Worm (Caenorhabditis elegans) whole organism, L1 larva: Measurements from ENCODE around the gene ragc-1.

Experiments
- C04F5.9 ChIP-seq: sonication (generic microtip); optimal IDR thresholded peaks from 2 replicates; lab custom pipeline; 2016; ENCODE audit warnings: missing genetic modification characterization, missing compliant biosample characterization
- C16A3.4 ChIP-seq: fragments of 150-350 bp; optimal IDR thresholded peaks from 2 replicates; lab custom pipeline; 2014; ENCODE audit warnings: missing biosample characterization, missing genetic modification characterization
- C34B4.2 ChIP-seq: sonication (generic microtip); optimal IDR thresholded peaks from 2 replicates; lab custom pipeline; 2017; ENCODE audit warnings: mild to moderate bottlenecking, missing genetic modification characterization, missing compliant biosample characterization
- aly-2 ChIP-seq: fragments of 150-350 bp; optimal IDR thresholded peaks from 2 replicates; lab custom pipeline; 2014; ENCODE audit warnings: missing biosample characterization, missing genetic modification characterization
- blmp-1 ChIP-seq: fragments of 150-350 bp; optimal IDR thresholded peaks from 2 replicates; lab custom pipeline; 2014; ENCODE audit warnings: missing biosample characterization, missing genetic modification characterization
- ceh-8 ChIP-seq: fragments of 200-800 bp; sonication (Bioruptor generic); optimal IDR thresholded peaks from 2 replicates; lab custom pipeline; 2018; ENCODE audit warnings: mild to moderate bottlenecking, missing genetic modification characterization, moderate library complexity, missing compliant biosample characterization
- ceh-82 ChIP-seq, 3 experiments: fragments of 150-350 bp in 1 of 3; sonication (generic microtip) in 2 of 3; optimal IDR thresholded peaks; 2 replicates each; lab custom pipeline; 2014 to 2017; ENCODE audit warnings: missing biosample characterization in 3 of 3, missing genetic modification characterization in 3 of 3
- ces-1 ChIP-seq: fragments of 150-350 bp; optimal IDR thresholded peaks from 2 replicates; lab custom pipeline; 2014; ENCODE audit warnings: missing biosample characterization, missing genetic modification reagents, missing genetic modification characterization
- dpl-1 ChIP-seq, 3 experiments: fragments of 150-350 bp in 2 of 3; sonication (generic microtip) in 1 of 3; optimal IDR thresholded peaks; 2 replicates each; lab custom pipeline; 2014 to 2017; ENCODE audit warnings: missing biosample characterization in 3 of 3, missing genetic modification characterization in 3 of 3, missing genetic modification reagents in 3 of 3
- elt-2 ChIP-seq: sonication (generic microtip); optimal IDR thresholded peaks from 2 replicates; lab custom pipeline; 2016; ENCODE audit warnings: missing genetic modification characterization, mild to moderate bottlenecking, inconsistent platforms, missing compliant biosample characterization, missing genetic modification reagents
- ets-5 ChIP-seq: fragments of 200-800 bp; sonication (Bioruptor generic); IDR thresholded peaks from 2 replicates; pipeline ENCODE4 v1.3.6; 2022; ENCODE audit warnings: missing genetic modification characterization, missing compliant biosample characterization
- fkh-4 ChIP-seq: sonication (generic microtip); optimal IDR thresholded peaks from 2 replicates; lab custom pipeline; 2016; ENCODE audit warnings: missing compliant biosample characterization, missing genetic modification characterization, borderline replicate concordance
- grh-1 ChIP-seq: fragments of 200-800 bp; sonication (Bioruptor generic); IDR thresholded peaks from 2 replicates; pipeline ENCODE4 v1.3.6; 2022; ENCODE audit warnings: missing genetic modification reagents, missing genetic modification characterization, missing compliant biosample characterization
- irx-1 ChIP-seq: sonication (generic microtip); optimal IDR thresholded peaks from 2 replicates; lab custom pipeline; 2016; ENCODE audit warnings: missing genetic modification characterization, missing compliant biosample characterization
- lin-13 ChIP-seq: fragments of 150-350 bp; optimal IDR thresholded peaks from 2 replicates; lab custom pipeline; 2014; ENCODE audit warnings: missing biosample characterization, missing genetic modification reagents, missing genetic modification characterization
- lin-15B ChIP-seq: fragments of 150-350 bp; sonication (generic microtip); optimal IDR thresholded peaks from 3 replicates; lab custom pipeline; 2014; ENCODE audit warnings: missing biosample characterization, missing genetic modification characterization
- lin-35 ChIP-seq, 2 experiments: fragments of 150-350 bp; optimal IDR thresholded peaks; 2 replicates each; lab custom pipeline; 2014; ENCODE audit warnings: missing biosample characterization in 2 of 2, missing genetic modification characterization in 2 of 2, missing genetic modification reagents in 2 of 2
- lsy-2 ChIP-seq, 2 experiments: fragments of 150-350 bp; optimal IDR thresholded peaks; 2 replicates each; lab custom pipeline; 2014; ENCODE audit warnings: missing biosample characterization in 2 of 2, missing genetic modification characterization in 2 of 2
- mab-9 ChIP-seq: fragments of 200-800 bp; sonication (Bioruptor generic); IDR thresholded peaks from 2 replicates; pipeline ENCODE4 v1.3.6; 2022; ENCODE audit warnings: missing genetic modification reagents, missing genetic modification characterization, missing compliant biosample characterization
- mdl-1 ChIP-seq, 2 experiments: fragments of 150-350 bp; optimal IDR thresholded peaks; 2 replicates each; lab custom pipeline; 2014 to 2017; ENCODE audit warnings: missing biosample characterization in 2 of 2, missing genetic modification characterization in 2 of 2, inconsistent platforms in 1 of 2
- nhr-11 ChIP-seq: fragments of 150-350 bp; optimal IDR thresholded peaks from 2 replicates; lab custom pipeline; 2014; ENCODE audit warnings: missing biosample characterization, missing genetic modification characterization
- nhr-12 ChIP-seq: sonication (generic microtip); optimal IDR thresholded peaks from 2 replicates; lab custom pipeline; 2017; ENCODE audit warnings: missing biosample characterization, missing genetic modification characterization
- nhr-19 ChIP-seq: fragments of 200-800 bp; sonication (Bioruptor generic); conservative IDR thresholded peaks from 2 replicates; pipeline ENCODE4 v1.3.6; 2022; ENCODE audit warnings: missing genetic modification characterization, missing compliant biosample characterization
- nhr-237 ChIP-seq: fragments of 150-350 bp; optimal IDR thresholded peaks from 2 replicates; lab custom pipeline; 2014; ENCODE audit warnings: missing biosample characterization, missing genetic modification characterization
- nhr-71 ChIP-seq: sonication (generic microtip); optimal IDR thresholded peaks from 2 replicates; lab custom pipeline; 2016; ENCODE audit warnings: mild to moderate bottlenecking, missing genetic modification characterization, moderate library complexity, missing compliant biosample characterization
- nhr-77 ChIP-seq: fragments of 150-350 bp; optimal IDR thresholded peaks from 2 replicates; lab custom pipeline; 2014; ENCODE audit warnings: missing biosample characterization, missing genetic modification characterization
- nhr-90 ChIP-seq: sonication (generic microtip); optimal IDR thresholded peaks from 2 replicates; lab custom pipeline; 2016; ENCODE audit warnings: mild to moderate bottlenecking, missing genetic modification characterization, missing compliant biosample characterization; ENCODE audit not compliant: poor library complexity
- pag-3 ChIP-seq: sonication (generic microtip); optimal IDR thresholded peaks from 2 replicates; lab custom pipeline; 2017; ENCODE audit warnings: missing genetic modification characterization, mild to moderate bottlenecking, missing compliant biosample characterization, antibody characterized with exemption, borderline replicate concordance; ENCODE audit not compliant: insufficient read depth
- rnt-1 ChIP-seq: sonication (generic microtip); optimal IDR thresholded peaks from 2 replicates; lab custom pipeline; 2016; ENCODE audit warnings: mild to moderate bottlenecking, missing genetic modification characterization, moderate library complexity, missing compliant biosample characterization
- skn-1 ChIP-seq: fragments of 150-350 bp; optimal IDR thresholded peaks from 2 replicates; lab custom pipeline; 2014; ENCODE audit warnings: missing biosample characterization, missing genetic modification characterization
- snu-23 ChIP-seq: sonication (generic microtip); optimal IDR thresholded peaks from 2 replicates; lab custom pipeline; 2016; ENCODE audit warnings: missing genetic modification characterization, missing compliant biosample characterization
- sup-37 ChIP-seq: fragments of 200-800 bp; sonication (Bioruptor generic); optimal IDR thresholded peaks from 2 replicates; lab custom pipeline; 2018; ENCODE audit warnings: mild to moderate bottlenecking, missing genetic modification characterization, missing compliant biosample characterization
- swsn-7 ChIP-seq: sonication (generic microtip); optimal IDR thresholded peaks from 2 replicates; lab custom pipeline; 2016; ENCODE audit warnings: missing genetic modification characterization, missing compliant biosample characterization
- vab-15 ChIP-seq: sonication (generic microtip); optimal IDR thresholded peaks from 2 replicates; lab custom pipeline; 2017; ENCODE audit warnings: missing genotype, mild to moderate bottlenecking, missing genetic modification characterization, missing compliant biosample characterization
- zag-1 ChIP-seq: fragments of 150-350 bp; optimal IDR thresholded peaks from 2 replicates; lab custom pipeline; 2014; ENCODE audit warnings: missing biosample characterization, missing genetic modification characterization
- zip-4 ChIP-seq: fragments of 200-800 bp; sonication (Bioruptor generic); optimal IDR thresholded peaks from 2 replicates; lab custom pipeline; 2018; ENCODE audit warnings: mild to moderate bottlenecking, missing genetic modification characterization, moderate library complexity, missing compliant biosample characterization
- ztf-11 ChIP-seq, 2 experiments: sonication (generic microtip); optimal IDR thresholded peaks; 2 replicates each; lab custom pipeline; 2016 to 2017; ENCODE audit warnings: missing genetic modification characterization in 2 of 2, missing biosample characterization in 1 of 2, missing compliant biosample characterization in 1 of 2
- ztf-4 ChIP-seq: fragments of 150-350 bp; optimal IDR thresholded peaks from 2 replicates; lab custom pipeline; 2014; ENCODE audit warnings: missing biosample characterization, missing genetic modification characterization

Gene ragc-1

ce11 chrIV:11601721-11602405 is 2.9 kb downstream of the ragc-1 start (continued):
- TF ChIP-seq skn-1 (tag; lab: Kevin White, UChicago), result peak; percentile 77
- TF ChIP-seq sup-37 (GFP tag; lab: Kevin White, UChicago), result no peak
- TF ChIP-seq ztf-11 (tag; optimal IDR thresholded peaks at IDR 0.05; lab: Kevin White, UChicago), result peak in 1 of 2 experiments; percentile 21
- peak; percentile 12 for TF ChIP-seq nhr-237 (tag; lab: Kevin White, UChicago)
- peak; percentile 48 for TF ChIP-seq grh-1 (GFP tag; lab: Robert Waterston, UW)
- peak; percentile 3 for TF ChIP-seq aly-2 (tag; lab: Kevin White, UChicago)
- TF ChIP-seq nhr-19 (GFP tag; lab: Robert Waterston, UW), result peak; percentile 72
- no peak for TF ChIP-seq ets-5 (GFP tag; lab: Robert Waterston, UW)
- TF ChIP-seq ceh-8 (GFP tag; lab: Kevin White, UChicago), result no peak
- TF ChIP-seq elt-2, result no peak
- TF ChIP-seq lsy-2 (tag; optimal IDR thresholded peaks at IDR 0.05; lab: Kevin White, UChicago), result peak; percentile 79 to 97
- TF ChIP-seq ces-1, result no peak
- peak; percentile 75 for TF ChIP-seq swsn-7 (tag; lab: Kevin White, UChicago)
- no peak for TF ChIP-seq pag-3 (tag; lab: Kevin White, UChicago)
- no peak for TF ChIP-seq ztf-4 (tag; lab: Kevin White, UChicago)
- peak; percentile 60 for TF ChIP-seq lin-13
- peak; percentile 81 for TF ChIP-seq C16A3.4 (tag; lab: Kevin White, UChicago)
- TF ChIP-seq nhr-11 (tag; lab: Kevin White, UChicago), result no peak
- no peak for TF ChIP-seq vab-15
- TF ChIP-seq lin-15B (tag; lab: Kevin White, UChicago), result peak; percentile 28
- peak; percentile 57 to 72 (median 66) for TF ChIP-seq dpl-1 (GFP tag; optimal IDR thresholded peaks at IDR 0.05; lab: Kevin White, UChicago)
- TF ChIP-seq nhr-12 (tag; lab: Kevin White, UChicago), result no peak
- peak; percentile 82 for TF ChIP-seq snu-23 (GFP tag; lab: Kevin White, UChicago)
- peak; percentile 54 for TF ChIP-seq nhr-90 (tag; lab: Kevin White, UChicago)
- TF ChIP-seq C34B4.2, result no peak
- no peak for TF ChIP-seq zip-4 (GFP tag; lab: Kevin White, UChicago)
- peak; percentile 72 for TF ChIP-seq C04F5.9
- peak; percentile 82 for TF ChIP-seq nhr-71 (tag; lab: Kevin White, UChicago)
- TF ChIP-seq fkh-4 (tag; lab: Kevin White, UChicago), result no peak
- peak; percentile 25 for TF ChIP-seq zag-1 (tag; lab: Kevin White, UChicago)
- TF ChIP-seq nhr-77 (tag; lab: Kevin White, UChicago), result peak; percentile 31
- TF ChIP-seq lin-35 (GFP tag; optimal IDR thresholded peaks at IDR 0.05; lab: Kevin White, UChicago), result peak; percentile 78 to 84

DNA sequence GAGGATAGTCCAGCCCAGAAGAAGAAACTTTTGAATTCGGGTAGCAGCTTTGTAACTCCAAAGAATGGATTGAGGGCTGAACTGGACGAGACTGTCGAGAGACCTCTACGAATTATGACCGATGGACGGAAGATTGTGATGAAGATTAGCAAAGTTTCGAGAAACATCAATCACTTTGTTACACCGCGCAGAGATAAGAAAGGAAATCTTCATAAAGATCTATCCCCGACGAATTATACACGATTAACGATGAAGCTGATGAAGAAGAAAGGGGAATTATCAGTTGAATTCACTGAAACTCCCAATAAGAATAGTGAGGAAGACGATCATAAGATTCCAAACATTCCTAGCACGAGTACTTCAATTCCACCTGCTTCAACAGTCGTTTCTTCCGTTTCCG is 5.0 kb downstream of the ragc-1 start:
- TF ChIP-seq mab-9 (GFP tag; lab: Robert Waterston, UW) (no peak), rnt-1 (peak; percentile 3), blmp-1 (tag; lab: Kevin White, UChicago) (peak; percentile 27)

ce11 chrIV:11597079-11597478 is 7.7 kb downstream of the ragc-1 start:
- no peak for TF ChIP-seq swsn-7 (tag; lab: Kevin White, UChicago)
- no peak for TF ChIP-seq C04F5.9
- no peak for TF ChIP-seq irx-1 (tag; lab: Kevin White, UChicago)
- TF ChIP-seq ces-1, result no peak
- no peak for TF ChIP-seq sup-37 (GFP tag; lab: Kevin White, UChicago)
- no peak for TF ChIP-seq ceh-82 (tag; optimal IDR thresholded peaks at IDR 0.05; lab: Kevin White, UChicago)
- no peak for TF ChIP-seq mdl-1 (tag; optimal IDR thresholded peaks at IDR 0.05; lab: Kevin White, UChicago)
